Worm (Caenorhabditis elegans) whole organism, late embryonic: ENCODE measurements around the gene sorf-1.

Experiments
- C08G9.2 ChIP-seq: sonication (generic microtip); optimal IDR thresholded peaks from 2 replicates; lab custom pipeline; 2016; ENCODE audit warnings: mild to moderate bottlenecking, missing genetic modification characterization, moderate library complexity, missing compliant biosample characterization
- Y22D7AL.16 ChIP-seq: sonication (generic microtip); optimal IDR thresholded peaks from 2 replicates; lab custom pipeline; 2016; ENCODE audit warnings: missing genetic modification characterization, missing compliant biosample characterization
- ahr-1 ChIP-seq: sonication (generic microtip); optimal IDR thresholded peaks from 2 replicates; lab custom pipeline; 2016; ENCODE audit warnings: missing genetic modification characterization, missing compliant biosample characterization
- ama-1 ChIP-seq: fragments of 150-350 bp; optimal IDR thresholded peaks from 2 replicates; lab custom pipeline; 2014
- ceh-18 ChIP-seq: sonication (generic microtip); optimal IDR thresholded peaks from 2 replicates; lab custom pipeline; 2016; ENCODE audit warnings: missing genetic modification characterization, missing compliant biosample characterization
- ceh-19 ChIP-seq: fragments of 200-800 bp; sonication (Bioruptor generic); optimal IDR thresholded peaks from 2 replicates; lab custom pipeline; 2018; ENCODE audit warnings: mild to moderate bottlenecking, missing genetic modification characterization, missing compliant biosample characterization
- ceh-2 ChIP-seq: sonication (generic microtip); optimal IDR thresholded peaks from 2 replicates; lab custom pipeline; 2016; ENCODE audit warnings: missing genotype, missing genetic modification characterization, missing compliant biosample characterization
- ceh-24 ChIP-seq: sonication (generic microtip); optimal IDR thresholded peaks from 2 replicates; lab custom pipeline; 2016; ENCODE audit warnings: mild to moderate bottlenecking, missing genetic modification characterization, missing compliant biosample characterization
- ceh-30 ChIP-seq: fragments of 150-350 bp; optimal IDR thresholded peaks from 2 replicates; lab custom pipeline; 2014; ENCODE audit warnings: missing biosample characterization, missing genetic modification characterization
- ceh-31 ChIP-seq: sonication (generic microtip); optimal IDR thresholded peaks from 2 replicates; lab custom pipeline; 2016; ENCODE audit warnings: missing genetic modification characterization, missing compliant biosample characterization
- ceh-34 ChIP-seq: sonication (generic microtip); optimal IDR thresholded peaks from 2 replicates; lab custom pipeline; 2016; ENCODE audit warnings: mild to moderate bottlenecking, missing genetic modification characterization, missing compliant biosample characterization
- ceh-9 ChIP-seq: sonication (generic microtip); optimal IDR thresholded peaks from 2 replicates; lab custom pipeline; 2016; ENCODE audit warnings: mild to moderate bottlenecking, missing genetic modification characterization, inconsistent platforms, missing compliant biosample characterization
- dmd-4 ChIP-seq: sonication (generic microtip); optimal IDR thresholded peaks from 2 replicates; lab custom pipeline; 2016; ENCODE audit warnings: borderline replicate concordance, missing genetic modification characterization, missing compliant biosample characterization
- dve-1 ChIP-seq: sonication (generic microtip); optimal IDR thresholded peaks from 2 replicates; lab custom pipeline; 2017; ENCODE audit warnings: antibody characterized with exemption, mild to moderate bottlenecking, missing genetic modification characterization, missing compliant biosample characterization
- elt-2 ChIP-seq: sonication (generic microtip); optimal IDR thresholded peaks from 2 replicates; lab custom pipeline; 2016; ENCODE audit warnings: missing genetic modification reagents, missing genetic modification characterization, missing compliant biosample characterization
- elt-4 ChIP-seq: sonication (generic microtip); optimal IDR thresholded peaks from 2 replicates; lab custom pipeline; 2016; ENCODE audit warnings: missing genetic modification characterization, missing compliant biosample characterization
- ets-4 ChIP-seq: sonication (generic microtip); optimal IDR thresholded peaks from 2 replicates; lab custom pipeline; 2016; ENCODE audit warnings: missing genetic modification characterization, missing compliant biosample characterization
- eyg-1 ChIP-seq: sonication (generic microtip); optimal IDR thresholded peaks from 2 replicates; lab custom pipeline; 2016; ENCODE audit warnings: missing genotype, missing genetic modification characterization, missing compliant biosample characterization
- fax-1 ChIP-seq: sonication (generic microtip); optimal IDR thresholded peaks from 2 replicates; lab custom pipeline; 2016; ENCODE audit warnings: missing genotype, missing genetic modification characterization, missing compliant biosample characterization
- fkh-10 ChIP-seq: fragments of 150-350 bp; optimal IDR thresholded peaks from 2 replicates; lab custom pipeline; 2014; ENCODE audit warnings: missing biosample characterization, missing genetic modification reagents, missing genetic modification characterization
- hlh-13 ChIP-seq: fragments of 200-800 bp; sonication (Bioruptor generic); optimal IDR thresholded peaks from 2 replicates; lab custom pipeline; 2018; ENCODE audit warnings: mild to moderate bottlenecking, missing genetic modification characterization, missing compliant biosample characterization
- hlh-15 ChIP-seq: sonication (generic microtip); optimal IDR thresholded peaks from 2 replicates; lab custom pipeline; 2016; ENCODE audit warnings: missing genetic modification characterization, missing compliant biosample characterization
- hlh-30 ChIP-seq: sonication (generic microtip); optimal IDR thresholded peaks from 2 replicates; lab custom pipeline; 2017; ENCODE audit warnings: antibody characterized with exemption, missing genetic modification characterization, missing compliant biosample characterization; ENCODE audit not compliant: insufficient read depth
- lim-6 ChIP-seq: sonication (generic microtip); optimal IDR thresholded peaks from 2 replicates; lab custom pipeline; 2016; ENCODE audit warnings: missing genetic modification characterization, missing compliant biosample characterization
- nfya-1 ChIP-seq: sonication (generic microtip); optimal IDR thresholded peaks from 2 replicates; lab custom pipeline; 2017; ENCODE audit warnings: missing genetic modification characterization, mild to moderate bottlenecking, missing compliant biosample characterization, antibody characterized with exemption, moderate library complexity
- nhr-232 ChIP-seq: sonication (generic microtip); optimal IDR thresholded peaks from 2 replicates; lab custom pipeline; 2016; ENCODE audit warnings: missing genetic modification characterization, missing compliant biosample characterization
- pat-9 ChIP-seq: fragments of 200-800 bp; sonication (Bioruptor generic); optimal IDR thresholded peaks from 2 replicates; lab custom pipeline; 2018; ENCODE audit warnings: mild to moderate bottlenecking, missing genetic modification characterization, moderate library complexity, missing compliant biosample characterization
- pha-2 ChIP-seq: sonication (generic microtip); optimal IDR thresholded peaks from 2 replicates; lab custom pipeline; 2017; ENCODE audit warnings: mild to moderate bottlenecking, missing genetic modification characterization, missing compliant biosample characterization
- pha-4 ChIP-seq: fragments of 150-350 bp; optimal IDR thresholded peaks from 2 replicates; lab custom pipeline; 2018; ENCODE audit warnings: missing biosample characterization, missing genetic modification reagents, missing genetic modification characterization
- pros-1 ChIP-seq: fragments of 150-350 bp; optimal IDR thresholded peaks from 2 replicates; lab custom pipeline; 2014; ENCODE audit warnings: missing biosample characterization, missing genetic modification reagents, missing genetic modification characterization
- ref-2 ChIP-seq: sonication (generic microtip); optimal IDR thresholded peaks from 2 replicates; lab custom pipeline; 2016; ENCODE audit warnings: missing genetic modification characterization, missing compliant biosample characterization
- syd-9 ChIP-seq: sonication (generic microtip); optimal IDR thresholded peaks from 2 replicates; lab custom pipeline; 2016; ENCODE audit warnings: mild to moderate bottlenecking, missing genetic modification characterization, moderate library complexity, missing compliant biosample characterization
- tbx-7 ChIP-seq: sonication (generic microtip); optimal IDR thresholded peaks from 2 replicates; lab custom pipeline; 2016; ENCODE audit warnings: missing genotype, missing genetic modification characterization, missing compliant biosample characterization
- ttx-3 ChIP-seq: sonication (generic microtip); optimal IDR thresholded peaks from 2 replicates; lab custom pipeline; 2016; ENCODE audit warnings: missing genetic modification reagents, missing genetic modification characterization, missing compliant biosample characterization
- unc-3 ChIP-seq, 2 experiments: fragments of 200-800 bp in 1 of 2; sonication (Bioruptor generic) in 1 of 2; sonication (generic microtip) in 1 of 2; conservative IDR thresholded peaks in 1 of 2; optimal IDR thresholded peaks in 1 of 2; 2 replicates each; pipeline versions ENCODE4 v1.3.6 to Lab custom; 2016 to 2022; ENCODE audit warnings: missing compliant biosample characterization in 2 of 2, missing genetic modification characterization in 2 of 2, missing genetic modification reagents in 1 of 2
- unc-86 ChIP-seq: sonication (generic microtip); optimal IDR thresholded peaks from 2 replicates; lab custom pipeline; 2016; ENCODE audit warnings: missing genetic modification characterization, missing compliant biosample characterization
- zip-5 ChIP-seq: sonication (generic microtip); optimal IDR thresholded peaks from 2 replicates; lab custom pipeline; 2016; ENCODE audit warnings: missing genetic modification characterization, missing compliant biosample characterization

The sorf-1 gene

DNA sequence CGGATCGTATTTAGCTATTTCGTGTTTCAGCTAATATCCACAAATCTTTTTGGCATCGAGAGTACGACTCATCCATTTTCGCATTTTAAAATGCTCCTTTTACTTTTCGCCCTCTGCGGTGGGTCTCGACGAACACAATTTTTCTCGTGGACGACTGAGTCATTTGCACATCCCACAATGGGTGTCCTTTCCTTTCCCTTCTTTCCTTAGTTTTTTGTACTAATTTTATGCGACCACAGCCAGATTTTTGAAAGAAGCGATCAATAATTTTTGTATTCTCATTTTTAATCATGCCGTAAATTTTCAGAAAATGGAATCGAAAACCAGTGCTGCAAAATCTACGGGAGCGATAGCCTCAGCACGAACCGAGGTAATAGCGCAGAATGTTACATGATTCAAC, 22.7 kb upstream of the sorf-1 start, which contains the start of gene C04F6.9:
C04F6.9 (plus strand) TSS at position 301 of the 400 bp plus-strand sequence.
- no peak for TF ChIP-seq nhr-232
- TF ChIP-seq ceh-9 (tag; lab: Kevin White, UChicago): no peak
- TF ChIP-seq pros-1: no peak
- TF ChIP-seq ahr-1 (tag; lab: Kevin White, UChicago): no peak
- TF ChIP-seq ama-1 (lab: Kevin White, UChicago): no peak
- TF ChIP-seq ets-4 (tag; lab: Kevin White, UChicago): no peak
- TF ChIP-seq tbx-7 (tag; lab: Kevin White, UChicago): no peak
- no peak for TF ChIP-seq fkh-10 (GFP tag; lab: Kevin White, UChicago)
- no peak for TF ChIP-seq pha-4 (tag; lab: Kevin White, UChicago)
- TF ChIP-seq dmd-4 (tag; lab: Kevin White, UChicago): no peak
- TF ChIP-seq ttx-3 (tag; lab: Kevin White, UChicago): no peak
- no peak for TF ChIP-seq pat-9 (tag; lab: Kevin White, UChicago)
- no peak for TF ChIP-seq zip-5 (tag; lab: Kevin White, UChicago)
- no peak for TF ChIP-seq fax-1 (tag; lab: Kevin White, UChicago)
- TF ChIP-seq ceh-18 (tag; lab: Kevin White, UChicago): no peak
- TF ChIP-seq unc-3 (GFP tag; conservative IDR thresholded peaks at IDR 0.05; lab: Robert Waterston, UW): no peak
- no peak for TF ChIP-seq unc-3 (tag; optimal IDR thresholded peaks at IDR 0.05; lab: Kevin White, UChicago)
- TF ChIP-seq lim-6: no peak
- no peak for TF ChIP-seq ceh-31 (tag; lab: Kevin White, UChicago)
- no peak for TF ChIP-seq hlh-13 (GFP tag; lab: Kevin White, UChicago)
- no peak for TF ChIP-seq ref-2

ce11 chrX:3400387-3400786, 21.3 kb upstream of the sorf-1 start:
- TF ChIP-seq Y22D7AL.16 (tag; lab: Kevin White, UChicago): no peak
- TF ChIP-seq syd-9 (tag; lab: Kevin White, UChicago): no peak
- TF ChIP-seq, all 69 proteins: peak for 0

DNA sequence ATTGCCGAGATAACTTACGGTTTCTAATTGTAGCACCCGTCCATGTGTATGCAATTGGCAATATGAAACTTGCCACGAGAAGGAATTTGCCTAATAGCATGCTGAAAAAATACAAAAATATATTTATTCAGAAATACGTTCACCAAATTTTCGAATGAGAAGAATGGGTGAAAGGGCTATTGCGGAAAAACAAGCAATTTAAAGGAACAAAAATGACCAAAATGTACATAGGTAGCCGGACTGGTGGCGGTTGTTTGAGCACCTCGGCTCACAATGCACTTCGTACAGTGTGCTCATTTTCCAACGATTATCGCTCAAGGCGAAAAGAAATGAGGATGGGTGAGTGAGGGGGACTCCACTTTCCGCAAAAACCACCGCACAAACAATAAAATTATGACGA, 20.9 kb upstream of the sorf-1 start, which contains the start of gene cht-1:
cht-1 (minus strand) TSS at position 101 of the 400 bp plus-strand sequence.
- TF ChIP-seq hlh-15 (no peak), ceh-31 (tag; lab: Kevin White, UChicago) (no peak), ttx-3 (tag; lab: Kevin White, UChicago) (no peak), eyg-1 (tag; lab: Kevin White, UChicago) (no peak), ceh-30 (tag; lab: Kevin White, UChicago) (no peak), ceh-19 (GFP tag; lab: Kevin White, UChicago) (no peak), ceh-9 (tag; lab: Kevin White, UChicago) (no peak), ceh-34 (tag; lab: Kevin White, UChicago) (no peak)

DNA sequence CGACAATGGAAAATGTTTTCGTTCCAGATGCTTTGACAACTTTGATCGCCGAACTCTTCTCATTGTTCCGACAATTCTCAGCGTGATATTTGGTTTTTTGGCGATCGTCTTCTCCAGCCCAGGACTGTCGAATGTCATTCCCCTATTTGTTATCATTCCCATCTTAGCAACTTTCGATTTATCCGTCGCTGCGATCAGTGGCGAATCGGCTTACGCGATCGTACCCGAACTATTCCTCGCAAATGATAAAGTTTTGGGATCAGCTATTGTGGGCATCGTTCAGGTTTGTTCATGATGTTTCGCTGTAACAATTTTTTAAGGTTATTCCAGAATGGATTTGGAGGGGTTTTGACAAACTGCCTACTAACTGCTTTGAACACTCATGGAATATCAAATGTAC, 17.7 kb upstream of the sorf-1 start:
- TF ChIP-seq ceh-2 (tag; lab: Kevin White, UChicago) (no peak), elt-4 (tag; lab: Kevin White, UChicago) (no peak), hlh-30 (tag; lab: Kevin White, UChicago) (no peak), ceh-18 (tag; lab: Kevin White, UChicago) (no peak), nfya-1 (tag; lab: Kevin White, UChicago) (no peak), elt-2 (tag; lab: Kevin White, UChicago) (no peak), pha-2 (tag; lab: Kevin White, UChicago) (no peak), dve-1 (no peak), C08G9.2 (no peak), pros-1 (no peak), lim-6 (no peak), ceh-24 (no peak), syd-9 (tag; lab: Kevin White, UChicago) (no peak), ceh-9 (tag; lab: Kevin White, UChicago) (no peak), unc-86 (tag; lab: Kevin White, UChicago) (no peak)
